Worm (Caenorhabditis elegans) whole organism, L3 larva: ENCODE data around the gene T13C5.2.

ENCODE experiments used
- hmg-11 ChIP-seq: sonication (generic microtip); optimal IDR thresholded peaks from 2 replicates; lab custom pipeline; 2016; ENCODE audit warnings: missing genetic modification characterization, missing compliant biosample characterization
- mdl-1 ChIP-seq: fragments of 150-350 bp; optimal IDR thresholded peaks from 2 replicates; lab custom pipeline; 2014; ENCODE audit warnings: missing biosample characterization, missing genetic modification characterization
- nhr-77 ChIP-seq: fragments of 150-350 bp; optimal IDR thresholded peaks from 2 replicates; lab custom pipeline; 2014; ENCODE audit warnings: missing biosample characterization, missing genetic modification characterization
- ztf-4 ChIP-seq: fragments of 150-350 bp; optimal IDR thresholded peaks from 2 replicates; lab custom pipeline; 2014; ENCODE audit warnings: missing biosample characterization, missing genetic modification characterization

DNA sequence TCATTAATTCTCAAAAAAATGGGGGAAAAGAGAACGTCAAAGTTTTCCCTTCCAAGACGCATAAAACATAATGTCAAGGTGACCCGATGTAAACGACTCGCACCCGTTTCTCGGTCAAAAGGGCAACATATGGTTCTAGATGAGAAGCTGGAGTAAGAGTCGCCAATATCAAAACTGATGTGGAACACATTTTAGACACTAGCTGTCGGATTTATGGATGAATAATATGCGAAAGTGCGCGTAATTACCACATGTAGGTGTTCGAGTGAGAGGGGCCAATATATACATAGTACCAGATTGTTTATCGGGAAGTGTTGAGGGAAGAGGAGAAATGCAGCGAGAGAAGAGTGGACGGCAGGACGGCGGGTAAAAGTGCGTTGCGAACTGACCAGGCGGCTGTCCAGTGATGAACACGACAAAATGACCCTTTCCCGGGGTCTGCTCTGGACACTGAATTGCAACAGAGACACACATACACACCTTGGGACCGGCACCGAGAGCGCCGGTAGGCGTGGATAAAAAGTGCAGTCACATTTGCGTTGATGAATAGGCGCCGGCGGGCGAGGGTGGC lies 33.8 kb upstream of the T13C5.2 start:
- TF ChIP-seq mdl-1 (tag; lab: Kevin White, UChicago) (no peak), ztf-4 (tag; lab: Kevin White, UChicago) (no peak), hmg-11 (tag; lab: Kevin White, UChicago) (no peak), nhr-77 (tag; lab: Kevin White, UChicago) (no peak)
